Worm (Caenorhabditis elegans) whole organism, mixed stage, embryonic: ENCODE results near the gene ZK686.2.

ENCODE experiments used
- M03D4.4 ChIP-seq: sonication (generic microtip); optimal IDR thresholded peaks from 2 replicates; lab custom pipeline; 2017; ENCODE audit warnings: mild to moderate bottlenecking, missing genetic modification characterization, missing compliant biosample characterization
- blmp-1 ChIP-seq: fragments of 150-350 bp; optimal IDR thresholded peaks from 2 replicates; lab custom pipeline; 2014; ENCODE audit warnings: missing biosample characterization, missing genetic modification characterization
- cnd-1 ChIP-seq: fragments of 200-800 bp; sonication (Bioruptor generic); optimal IDR thresholded peaks from 2 replicates; lab custom pipeline; 2018; ENCODE audit warnings: mild to moderate bottlenecking, missing genetic modification characterization, missing compliant biosample characterization
- elt-3 ChIP-seq: fragments of 150-350 bp; optimal IDR thresholded peaks from 2 replicates; lab custom pipeline; 2014; ENCODE audit warnings: missing biosample characterization, missing genetic modification characterization
- hlh-1 ChIP-seq: fragments of 150-350 bp; optimal IDR thresholded peaks from 2 replicates; lab custom pipeline; 2014; ENCODE audit warnings: missing biosample characterization, missing genetic modification reagents, missing genetic modification characterization
- lsy-2 ChIP-seq: fragments of 150-350 bp; optimal IDR thresholded peaks from 2 replicates; lab custom pipeline; 2014; ENCODE audit warnings: missing biosample characterization, missing genetic modification characterization
- mep-1 ChIP-seq: fragments of 150-350 bp; optimal IDR thresholded peaks from 2 replicates; lab custom pipeline; 2017; ENCODE audit warnings: missing biosample characterization, missing genetic modification reagents, missing genetic modification characterization, inconsistent platforms
- nhr-237 ChIP-seq: fragments of 150-350 bp; optimal IDR thresholded peaks from 2 replicates; lab custom pipeline; 2014; ENCODE audit warnings: missing biosample characterization, missing genetic modification characterization
- nhr-28 ChIP-seq: fragments of 150-350 bp; optimal IDR thresholded peaks from 2 replicates; lab custom pipeline; 2014; ENCODE audit warnings: missing biosample characterization, missing genetic modification characterization
- sem-2 ChIP-seq: fragments of 200-800 bp; sonication (Bioruptor generic); optimal IDR thresholded peaks from 2 replicates; lab custom pipeline; 2018; ENCODE audit warnings: mild to moderate bottlenecking, missing genetic modification characterization, missing compliant biosample characterization
- snpc-4 ChIP-seq: fragments of 150-350 bp; optimal IDR thresholded peaks from 2 replicates; lab custom pipeline; 2014; ENCODE audit warnings: missing biosample characterization, missing genetic modification characterization
- unc-62 ChIP-seq: fragments of 150-350 bp; optimal IDR thresholded peaks from 2 replicates; lab custom pipeline; 2014; ENCODE audit warnings: missing biosample characterization, missing genetic modification reagents, missing genetic modification characterization
- ztf-11 ChIP-seq: fragments of 150-350 bp; optimal IDR thresholded peaks from 2 replicates; lab custom pipeline; 2014; ENCODE audit warnings: missing biosample characterization, missing genetic modification characterization

ce11 chrIII:7778530-7778929, 12.7 kb upstream of the ZK686.2 start:
- TF ChIP-seq blmp-1 (tag; lab: Kevin White, UChicago) (no peak), unc-62 (GFP tag; lab: Kevin White, UChicago) (peak; percentile 78), snpc-4 (tag; lab: Kevin White, UChicago) (no peak), nhr-28 (tag; lab: Kevin White, UChicago) (no peak), lsy-2 (tag; lab: Kevin White, UChicago) (peak; percentile 88), mep-1 (tag; lab: Kevin White, UChicago) (no peak), nhr-237 (tag; lab: Kevin White, UChicago) (no peak), elt-3 (no peak), cnd-1 (no peak), M03D4.4 (tag; lab: Kevin White, UChicago) (no peak), sem-2 (GFP tag; lab: Kevin White, UChicago) (no peak), ztf-11 (tag; lab: Kevin White, UChicago) (no peak), hlh-1 (tag; lab: Kevin White, UChicago) (peak; percentile 88)
